Fruit fly (Drosophila melanogaster): ENCODE results near the gene CG33191.
A peak's percentile ranks its signal among the peaks of the same experiment; 100 is the strongest.

Gene CG33191

DNA sequence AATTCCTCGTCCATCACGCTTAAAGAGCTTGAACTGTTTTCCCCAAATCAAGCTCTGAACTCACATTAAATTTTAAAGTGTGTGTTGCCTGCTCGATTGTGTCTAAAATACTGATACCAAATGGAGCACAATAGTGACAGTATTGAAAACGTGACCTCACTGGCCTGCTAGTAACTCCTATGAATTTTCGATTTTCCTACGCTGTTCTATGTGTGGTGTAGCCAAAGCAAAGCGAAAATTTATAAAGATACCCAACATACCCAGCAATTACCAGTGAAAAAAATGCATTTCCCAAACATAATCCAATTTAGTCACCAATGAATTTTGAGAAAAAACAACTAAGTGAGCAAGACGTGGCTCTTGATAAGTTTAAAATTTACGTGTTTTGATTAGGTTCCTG, at the start of gene CG33191:
Gene CG33191 (minus strand): TSS at position 101 of the 400 bp plus-strand sequence.
- no peak for TF ChIP-seq Sin3A (optimal IDR thresholded peaks at IDR 0.05)
- TF ChIP-seq psq (optimal IDR thresholded peaks at IDR 0.05): no peak
- TF ChIP-seq ttk (optimal IDR thresholded peaks at IDR 0.05): no peak
- TF ChIP-seq h (optimal IDR thresholded peaks at IDR 0.05): no peak
- no peak for TF ChIP-seq Myc (optimal IDR thresholded peaks at IDR 0.05)
- TF ChIP-seq insv (optimal IDR thresholded peaks at IDR 0.05): no peak

DNA sequence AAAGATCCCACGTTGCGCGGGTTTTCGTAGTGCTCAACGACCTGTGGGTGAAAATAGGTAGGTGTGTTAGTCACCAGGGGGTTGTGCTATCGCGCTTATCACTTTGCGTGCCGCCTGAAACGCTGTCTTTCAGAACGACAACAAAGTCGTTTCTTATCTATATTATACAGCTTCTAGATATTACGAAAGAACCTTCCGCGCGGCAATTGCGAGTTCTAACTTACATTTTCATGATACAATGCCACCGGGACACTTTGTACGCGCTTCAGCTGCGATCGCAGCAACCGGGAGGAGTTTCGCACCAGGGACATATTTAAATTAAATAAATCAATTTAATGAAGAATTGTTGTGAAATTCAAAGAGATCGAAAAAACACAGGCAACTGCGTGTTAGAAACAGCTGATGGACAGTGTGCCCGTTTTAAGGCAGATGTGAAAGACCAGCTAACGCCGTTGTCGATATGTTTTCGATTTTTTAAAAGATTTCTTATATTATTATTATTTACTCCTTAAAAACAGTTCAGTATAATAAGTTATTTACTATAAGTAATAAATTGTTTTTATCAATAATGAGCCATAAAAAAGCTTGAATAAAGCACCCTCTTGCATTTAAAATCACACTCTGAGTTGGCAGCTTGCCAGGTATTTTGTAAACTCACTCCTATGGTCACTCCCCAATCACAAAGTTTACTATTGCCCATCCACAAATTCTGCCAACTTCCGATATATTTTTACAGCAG, 44.2 kb upstream of the CG33191 start, which contains the start of the genes IscU and CG8379:
Gene IscU (minus strand): TSS at position 417 of the 739 bp plus-strand sequence.
Gene CG8379 (plus strand): TSS at position 651 of the 739 bp plus-strand sequence.
- TF ChIP-seq Myc (optimal IDR thresholded peaks at IDR 0.05) (no peak), Sin3A (optimal IDR thresholded peaks at IDR 0.05) (no peak), ttk (optimal IDR thresholded peaks at IDR 0.05) (no peak), h (optimal IDR thresholded peaks at IDR 0.05) (no peak), insv (optimal IDR thresholded peaks at IDR 0.05) (no peak), psq (optimal IDR thresholded peaks at IDR 0.05) (no peak)

DNA sequence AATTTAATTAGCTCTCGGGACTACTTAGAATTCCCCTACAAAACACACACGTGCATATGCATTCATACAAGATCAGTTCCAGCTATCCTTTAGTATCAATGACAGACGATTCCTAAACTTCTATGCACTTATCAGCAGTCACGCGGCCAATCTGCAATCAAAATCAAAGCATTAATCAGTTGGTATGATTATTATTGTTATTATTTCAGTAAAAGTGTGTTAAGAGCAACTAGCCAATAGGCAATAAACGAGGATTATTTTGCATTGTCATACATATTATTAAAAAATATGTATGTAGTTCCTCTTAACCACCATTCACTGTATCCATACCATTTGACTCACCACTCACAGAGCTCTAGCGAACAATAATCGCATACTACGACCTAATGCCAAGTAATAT, 43.2 kb upstream of the CG33191 start:
- TF ChIP-seq h (optimal IDR thresholded peaks at IDR 0.05) (no peak), psq (optimal IDR thresholded peaks at IDR 0.05) (no peak), insv (optimal IDR thresholded peaks at IDR 0.05) (no peak), Myc (optimal IDR thresholded peaks at IDR 0.05) (no peak), ttk (optimal IDR thresholded peaks at IDR 0.05) (no peak), Sin3A (optimal IDR thresholded peaks at IDR 0.05) (no peak)

DNA sequence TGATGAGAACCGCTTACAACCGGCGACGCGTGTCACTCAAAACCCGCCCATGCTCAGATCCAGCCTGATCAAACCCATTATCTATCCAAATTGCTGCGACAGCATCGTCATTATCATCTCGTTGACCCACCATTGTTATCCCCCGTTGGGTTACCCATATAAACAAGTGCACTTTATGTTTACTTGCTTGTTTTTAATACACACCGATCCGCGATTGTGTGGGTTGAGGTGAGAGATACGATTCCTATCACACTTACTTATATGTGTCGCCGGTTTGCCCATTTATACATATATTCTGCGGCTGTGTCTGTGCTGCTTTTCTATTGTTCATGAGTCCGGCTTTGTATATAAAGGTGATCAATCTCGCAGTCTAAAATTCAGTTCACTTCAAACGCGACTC, 41.9 kb upstream of the CG33191 start, which contains the start of gene CG8369:
Gene CG8369 (plus strand): TSS at position 386 of the 400 bp plus-strand sequence.
- no peak for TF ChIP-seq ttk (optimal IDR thresholded peaks at IDR 0.05)
- TF ChIP-seq h (optimal IDR thresholded peaks at IDR 0.05): no peak
- TF ChIP-seq Sin3A (optimal IDR thresholded peaks at IDR 0.05): no peak
- no peak for TF ChIP-seq insv (optimal IDR thresholded peaks at IDR 0.05)
- TF ChIP-seq Myc (optimal IDR thresholded peaks at IDR 0.05): no peak
- TF ChIP-seq psq (optimal IDR thresholded peaks at IDR 0.05): no peak

DNA sequence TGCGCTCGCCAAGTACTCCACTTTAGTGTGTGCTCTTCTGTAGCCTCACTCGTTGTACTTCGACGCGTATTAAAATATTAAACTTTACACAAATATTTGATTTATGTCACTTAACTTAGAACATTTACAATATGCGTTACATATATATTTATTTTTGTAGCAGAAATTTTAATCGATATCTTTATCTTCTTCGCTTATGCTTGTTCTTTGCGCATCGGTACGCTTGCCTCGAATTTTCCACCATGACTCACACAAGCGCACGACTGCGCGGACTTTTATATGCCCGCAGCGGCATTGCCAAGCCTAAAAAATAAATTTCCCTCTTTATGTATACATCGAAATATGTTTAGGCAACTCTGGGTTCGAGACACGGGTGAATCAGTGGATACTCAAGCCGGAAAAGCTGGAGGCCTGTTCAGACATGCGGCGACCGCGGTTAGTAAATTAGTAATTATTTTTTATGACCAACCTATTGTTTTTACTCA, 40.7 kb upstream of the CG33191 start, which contains the start of gene aqz:
Gene aqz (minus strand): TSS at position 255 of the 485 bp plus-strand sequence.
- TF ChIP-seq Myc (optimal IDR thresholded peaks at IDR 0.05) (no peak), h (optimal IDR thresholded peaks at IDR 0.05) (no peak), insv (optimal IDR thresholded peaks at IDR 0.05) (no peak), ttk (optimal IDR thresholded peaks at IDR 0.05) (no peak), Sin3A (optimal IDR thresholded peaks at IDR 0.05) (no peak), psq (optimal IDR thresholded peaks at IDR 0.05) (no peak)

DNA sequence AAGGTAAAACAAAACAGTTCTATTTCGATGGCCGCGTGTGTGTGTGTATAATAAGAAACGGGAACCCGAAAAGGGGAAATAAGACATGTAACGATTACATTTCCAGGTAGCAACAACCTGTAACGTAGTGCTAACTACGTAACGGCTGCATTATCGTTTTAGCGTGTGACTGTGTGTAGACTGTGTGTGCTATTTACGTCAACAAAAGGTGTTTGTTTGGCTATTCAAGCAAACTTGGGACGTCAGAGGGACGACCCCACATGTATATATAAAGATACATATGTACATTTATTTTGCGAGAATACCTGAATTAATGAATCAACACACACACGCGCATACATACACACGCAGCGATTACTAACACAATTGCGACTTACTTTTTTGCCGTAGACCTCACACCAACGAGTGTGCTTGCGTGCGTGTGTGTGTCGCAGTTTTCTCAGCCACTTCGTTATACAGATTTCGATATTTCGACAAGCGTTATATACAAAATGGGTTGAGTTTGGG, 39.9 kb upstream of the CG33191 start:
- no peak for TF ChIP-seq h (optimal IDR thresholded peaks at IDR 0.05)

DNA sequence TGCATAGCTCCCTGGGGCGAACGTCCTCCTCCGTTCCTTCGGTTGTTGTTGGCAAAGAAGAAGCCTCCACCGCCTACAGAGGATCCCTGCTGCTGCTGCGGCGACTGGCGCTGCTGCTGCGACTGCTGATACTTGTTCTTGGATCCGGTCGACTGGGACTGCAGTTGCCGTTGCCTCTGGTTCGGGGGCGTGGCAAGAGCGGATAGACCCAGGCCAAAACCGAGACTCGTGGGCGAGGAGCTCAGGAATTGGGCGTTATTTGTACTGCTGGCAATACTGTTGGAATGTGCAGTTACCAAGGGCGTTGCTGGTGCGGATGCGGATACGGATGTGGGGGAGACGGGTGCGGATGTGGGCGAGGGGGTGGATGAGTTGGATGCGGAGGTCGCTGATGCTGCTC, 38.5 kb upstream of the CG33191 start:
- TF ChIP-seq ttk (optimal IDR thresholded peaks at IDR 0.05): peak; percentile 98
- no peak for TF ChIP-seq Myc (optimal IDR thresholded peaks at IDR 0.05)

DNA sequence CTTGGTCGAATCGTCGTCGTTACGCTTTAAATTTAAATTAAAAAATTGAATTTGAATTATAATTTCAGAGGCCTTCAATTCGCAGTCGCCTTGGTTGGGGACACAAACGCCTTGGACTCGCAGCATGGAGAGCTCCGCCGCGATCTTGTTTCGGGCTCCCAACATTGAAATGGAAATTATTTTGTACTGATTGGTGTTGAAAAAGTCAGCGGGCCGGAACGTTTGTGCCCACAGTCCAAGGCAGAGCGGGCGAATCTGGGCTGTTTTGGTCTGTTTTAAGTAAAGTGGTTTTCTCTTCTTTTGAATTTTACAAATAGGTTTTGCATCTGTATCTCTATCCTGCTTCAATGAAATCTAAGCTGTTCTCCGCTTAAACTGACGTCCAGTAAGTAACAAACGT, 35.4 kb upstream of the CG33191 start:
- no peak for TF ChIP-seq Sin3A (optimal IDR thresholded peaks at IDR 0.05)
- no peak for TF ChIP-seq insv (optimal IDR thresholded peaks at IDR 0.05)
- no peak for TF ChIP-seq h (optimal IDR thresholded peaks at IDR 0.05)
- TF ChIP-seq psq (optimal IDR thresholded peaks at IDR 0.05): no peak
- no peak for TF ChIP-seq Myc (optimal IDR thresholded peaks at IDR 0.05)
- TF ChIP-seq ttk (optimal IDR thresholded peaks at IDR 0.05): no peak

DNA sequence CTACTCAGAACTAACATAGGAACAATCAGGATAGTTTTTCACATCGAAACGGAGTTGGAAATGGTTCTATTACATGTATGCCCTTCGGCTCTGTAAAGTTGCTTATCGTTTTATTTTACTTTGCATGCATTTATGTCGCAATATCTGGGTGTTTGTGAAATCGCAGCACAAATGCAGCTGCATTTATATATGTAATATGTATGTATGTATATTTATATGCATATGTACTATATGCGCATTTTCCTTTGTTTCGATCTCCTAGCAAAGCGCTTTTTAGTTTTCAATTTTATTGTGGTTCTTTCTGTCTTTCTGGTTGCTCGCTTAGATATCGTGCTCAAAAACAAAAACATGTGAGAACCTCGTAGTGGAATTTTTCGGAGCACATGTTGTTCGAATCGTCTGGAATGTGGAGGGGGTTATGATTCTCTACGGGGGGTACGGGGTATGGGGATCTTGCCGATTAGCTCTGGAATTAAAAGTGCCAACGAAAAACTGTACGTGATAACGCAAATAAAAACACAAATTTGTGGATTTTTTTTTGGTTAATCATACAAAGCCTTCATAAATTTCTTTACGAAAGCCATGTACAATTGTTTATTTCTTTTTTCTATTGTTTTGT, 34.4 kb upstream of the CG33191 start:
- TF ChIP-seq psq (optimal IDR thresholded peaks at IDR 0.05): no peak
- no peak for TF ChIP-seq insv (optimal IDR thresholded peaks at IDR 0.05)
- TF ChIP-seq Sin3A (optimal IDR thresholded peaks at IDR 0.05): no peak
- TF ChIP-seq ttk (optimal IDR thresholded peaks at IDR 0.05): no peak
- no peak for TF ChIP-seq Myc (optimal IDR thresholded peaks at IDR 0.05)
- TF ChIP-seq h (optimal IDR thresholded peaks at IDR 0.05): no peak

dm6 chr3R:8813164-8813629, 33.5 kb upstream of the CG33191 start, which contains the start of gene CG9837:
Gene CG9837, minus strand, starts transcription at chr3R:8813579.
- no peak for TF ChIP-seq psq (optimal IDR thresholded peaks at IDR 0.05)
- no peak for TF ChIP-seq Myc (optimal IDR thresholded peaks at IDR 0.05)
- TF ChIP-seq h (optimal IDR thresholded peaks at IDR 0.05): no peak

DNA sequence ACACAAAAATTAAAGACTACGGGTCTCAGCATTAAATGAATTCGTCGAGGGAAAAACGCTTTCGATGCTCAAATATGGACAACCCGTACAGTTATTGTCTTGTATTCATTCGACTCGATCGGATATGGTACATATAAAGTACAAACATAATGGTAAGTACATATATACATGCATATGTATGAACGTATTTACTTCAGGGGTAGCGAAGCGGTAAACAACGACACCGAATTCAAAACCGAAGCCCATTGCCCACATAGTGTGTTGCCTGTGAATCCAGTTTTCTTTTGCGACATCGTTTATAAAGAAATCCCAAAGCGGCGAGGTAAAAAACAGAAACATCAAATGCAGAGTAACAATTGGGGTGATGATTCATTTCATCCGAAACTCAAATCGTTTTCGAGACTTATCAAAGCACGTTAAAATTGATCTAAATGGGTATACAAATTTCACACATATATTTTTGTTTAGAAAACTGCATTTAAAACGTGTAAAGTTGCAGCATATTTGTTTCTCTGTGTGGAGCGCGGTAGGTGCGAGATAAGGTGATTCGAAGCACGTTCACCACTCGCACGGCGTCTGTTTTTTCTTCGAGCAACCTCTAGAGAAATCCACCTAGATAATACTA, 32.7 kb upstream of the CG33191 start:
- TF ChIP-seq Sin3A (optimal IDR thresholded peaks at IDR 0.05): no peak
- no peak for TF ChIP-seq Myc (optimal IDR thresholded peaks at IDR 0.05)
- TF ChIP-seq psq (optimal IDR thresholded peaks at IDR 0.05): no peak
- no peak for TF ChIP-seq h (optimal IDR thresholded peaks at IDR 0.05)
- no peak for TF ChIP-seq insv (optimal IDR thresholded peaks at IDR 0.05)
- TF ChIP-seq ttk (optimal IDR thresholded peaks at IDR 0.05): no peak

- TF ChIP-seq Sin3A (optimal IDR thresholded peaks at IDR 0.05): no peak
- no peak for TF ChIP-seq Myc (optimal IDR thresholded peaks at IDR 0.05)
- TF ChIP-seq psq (optimal IDR thresholded peaks at IDR 0.05): no peak
- no peak for TF ChIP-seq insv (optimal IDR thresholded peaks at IDR 0.05)
- TF ChIP-seq ttk (optimal IDR thresholded peaks at IDR 0.05): no peak
- no peak for TF ChIP-seq h (optimal IDR thresholded peaks at IDR 0.05)
Measured at dm6 chr3R:8811323-8811936, 31.7 kb upstream of the CG33191 start.
